Worm (Caenorhabditis elegans) whole organism, young adult: ENCODE results near the gene K02E11.3.

Source experiments
- K12H6.12 ChIP-seq: fragments of 200-800 bp; sonication (Bioruptor generic); optimal IDR thresholded peaks from 2 replicates; lab custom pipeline; 2018; ENCODE audit warnings: mild to moderate bottlenecking, missing genetic modification characterization, missing compliant biosample characterization
- ama-1 ChIP-seq, 3 experiments: fragments of 150-350 bp in 1 of 3; sonication (generic microtip) in 2 of 3; optimal IDR thresholded peaks; 2 replicates each; lab custom pipeline; 2014 to 2018; ENCODE audit warnings: missing biosample characterization in 2 of 3, missing genetic modification characterization in 2 of 3, missing genetic modification reagents in 2 of 3
- hlh-12 ChIP-seq: sonication (generic microtip); optimal IDR thresholded peaks from 2 replicates; lab custom pipeline; 2016; ENCODE audit warnings: missing genetic modification characterization, missing compliant biosample characterization
- hmg-20 ChIP-seq: fragments of 200-800 bp; sonication (Bioruptor generic); IDR thresholded peaks from 2 replicates; pipeline ENCODE4 v1.3.6; 2022; ENCODE audit warnings: missing genetic modification reagents, missing genetic modification characterization, missing compliant biosample characterization
- lin-54 ChIP-seq: fragments of 200-800 bp; sonication (Bioruptor generic); optimal IDR thresholded peaks from 2 replicates; lab custom pipeline; 2018; ENCODE audit warnings: mild to moderate bottlenecking, missing genetic modification characterization, missing compliant biosample characterization
- madf-6 ChIP-seq: fragments of 200-800 bp; sonication (Bioruptor generic); IDR thresholded peaks from 2 replicates; pipeline ENCODE4 v1.3.6; 2022; ENCODE audit warnings: missing genetic modification reagents, missing genetic modification characterization, missing compliant biosample characterization
- mes-4 ChIP-seq: sonication (generic microtip); optimal IDR thresholded peaks from 2 replicates; lab custom pipeline; 2016; ENCODE audit warnings: missing genotype, missing genetic modification characterization, missing compliant biosample characterization
- nhr-80 ChIP-seq: sonication (generic microtip); optimal IDR thresholded peaks from 2 replicates; lab custom pipeline; 2016; ENCODE audit warnings: missing genetic modification characterization, missing compliant biosample characterization
- nhr-90 ChIP-seq: sonication (generic microtip); optimal IDR thresholded peaks from 2 replicates; lab custom pipeline; 2016; ENCODE audit warnings: missing genotype, mild to moderate bottlenecking, missing genetic modification characterization, missing compliant biosample characterization
- sea-2 ChIP-seq: fragments of 200-800 bp; sonication (Bioruptor generic); IDR thresholded peaks from 2 replicates; pipeline ENCODE4 v1.3.6; 2022; ENCODE audit warnings: missing genetic modification characterization, missing compliant biosample characterization
- snpc-4 ChIP-seq, 5 experiments: fragments of 150-350 bp in 1 of 5; sonication (generic microtip) in 4 of 5; optimal IDR thresholded peaks; 2 replicates each; lab custom pipeline; 2014 to 2018; ENCODE audit warnings: missing genetic modification characterization in 5 of 5, missing biosample characterization in 3 of 5, antibody characterized with exemption in 2 of 5, mild to moderate bottlenecking in 2 of 5, missing compliant biosample characterization in 2 of 5, missing genotype in 2 of 5, moderate library complexity in 2 of 5, missing genetic modification reagents in 1 of 5
- somi-1 ChIP-seq: fragments of 200-800 bp; sonication (Bioruptor generic); optimal IDR thresholded peaks from 2 replicates; lab custom pipeline; 2018; ENCODE audit warnings: mild to moderate bottlenecking, missing genetic modification characterization, missing compliant biosample characterization
- unc-62 ChIP-seq: fragments of 150-350 bp; optimal IDR thresholded peaks from 2 replicates; lab custom pipeline; 2014; ENCODE audit warnings: missing biosample characterization, missing genetic modification reagents, missing genetic modification characterization

- TF ChIP-seq nhr-90 (tag; lab: Kevin White, UChicago) = no peak
- no peak for TF ChIP-seq unc-62 (GFP tag; lab: Kevin White, UChicago)
- TF ChIP-seq hmg-20 (GFP tag; lab: Robert Waterston, UW) = no peak
- no peak for TF ChIP-seq ama-1 (optimal IDR thresholded peaks at IDR 0.05; lab: Kevin White, UChicago)
- no peak for TF ChIP-seq ama-1 (GFP tag; optimal IDR thresholded peaks at IDR 0.05; lab: Kevin White, UChicago)
- no peak for TF ChIP-seq somi-1 (GFP tag; lab: Kevin White, UChicago)
- no peak for TF ChIP-seq madf-6 (GFP tag; lab: Robert Waterston, UW)
- no peak for TF ChIP-seq lin-54 (GFP tag; lab: Kevin White, UChicago)
- no peak for TF ChIP-seq K12H6.12 (tag; lab: Kevin White, UChicago)
- no peak for TF ChIP-seq mes-4 (tag; lab: Kevin White, UChicago)
- TF ChIP-seq hlh-12 (tag; lab: Kevin White, UChicago) = no peak
- TF ChIP-seq nhr-80 (tag; lab: Kevin White, UChicago) = no peak
- no peak for TF ChIP-seq sea-2
- no peak for TF ChIP-seq snpc-4 (GFP tag; optimal IDR thresholded peaks at IDR 0.05; lab: Kevin White, UChicago)
- TF ChIP-seq snpc-4 (tag; optimal IDR thresholded peaks at IDR 0.05; lab: Kevin White, UChicago) = no peak
These were observed 36.6 kb upstream of the K02E11.3 start, which contains the start of gene F40G12.10 for ce11 chrV:14283241-14283640.
